1 fruit fly cellular context compared by ENCODE assay signal in genomic region chr3L:4102496-4103257, dm6.
TF ChIP-seq lines count a peak whose summit lies in the region.

Gene CG14995, minus strand, starts transcription at chr3L:4103256.

TF ChIP-seq in whole organism, embryonic, 481 proteins besides CTCF, POLR2A, EP300 and RAD21 (continued from another document and continues in another):
- TF ChIP-seq cad (GFP tag; optimal IDR thresholded peaks at IDR 0.05; lab: Kevin White, UChicago) (no peak), CG15514 (GFP tag; optimal IDR thresholded peaks at IDR 0.05; lab: Kevin White, UChicago) (peak; percentile 31), Sry-δ (GFP tag; optimal IDR thresholded peaks at IDR 0.05; lab: Kevin White, UChicago) (peak; percentile 91), crc (GFP tag; optimal IDR thresholded peaks at IDR 0.05; lab: Kevin White, UChicago) (no peak), tin (GFP tag; optimal IDR thresholded peaks at IDR 0.05; lab: Kevin White, UChicago) (no peak), CG10654 (GFP tag; optimal IDR thresholded peaks at IDR 0.05; lab: Kevin White, UChicago) (no peak), CG3281 (GFP tag; optimal IDR thresholded peaks at IDR 0.05; lab: Kevin White, UChicago) (peak; percentile 44), CG30403 (GFP tag; optimal IDR thresholded peaks at IDR 0.05; lab: Kevin White, UChicago) (no peak), CG10366 (GFP tag; IDR thresholded peaks at IDR 0.05; lab: Robert Waterston, UW) (no peak), CG4617 (GFP tag; optimal IDR thresholded peaks at IDR 0.05; lab: Kevin White, UChicago; ENCODE audit: borderline replicate concordance) (peak; percentile 41), bbx (GFP tag; IDR thresholded peaks at IDR 0.05; lab: Robert Waterston, UW; ENCODE audit: partially characterized antibody) (peak; percentile 51; the same call in 1 of the 2 replicates), Lpt (GFP tag; optimal IDR thresholded peaks at IDR 0.05; lab: Kevin White, UChicago) (no peak), CG8388 (GFP tag; optimal IDR thresholded peaks at IDR 0.05; lab: Kevin White, UChicago) (no peak), CG1647 (GFP tag; optimal IDR thresholded peaks at IDR 0.05; lab: Kevin White, UChicago) (no peak), CG10959 (GFP tag; IDR thresholded peaks at IDR 0.05; lab: Robert Waterston, UW) (no peak), wdn (GFP tag; IDR thresholded peaks at IDR 0.05; lab: Robert Waterston, UW) (no peak), lilli (GFP tag; optimal IDR thresholded peaks at IDR 0.05; lab: Kevin White, UChicago) (no peak), bowl (GFP tag; IDR thresholded peaks at IDR 0.05; lab: Robert Waterston, UW) (no peak), ssp (GFP tag; IDR thresholded peaks at IDR 0.05; lab: Robert Waterston, UW) (no peak), croc (GFP tag; conservative IDR thresholded peaks at IDR 0.05; lab: Robert Waterston, UW) (no peak), NC2β (GFP tag; optimal IDR thresholded peaks at IDR 0.05; lab: Kevin White, UChicago) (no peak), MBD-R2 (GFP tag; IDR thresholded peaks at IDR 0.05; lab: Robert Waterston, UW) (0 out of 2 replicates have a peak, but pooled peaks have one; percentile 21), HLH4C (GFP tag; IDR thresholded peaks at IDR 0.05; lab: Robert Waterston, UW; ENCODE audit: partially characterized antibody) (peak; percentile 53), CG4360 (GFP tag; IDR thresholded peaks at IDR 0.05; lab: Robert Waterston, UW) (no peak), Nf-YA (GFP tag; IDR thresholded peaks at IDR 0.05; lab: Robert Waterston, UW) (no peak), Poxn (GFP tag; IDR thresholded peaks at IDR 0.05; lab: Robert Waterston, UW) (no peak), CG17361 (GFP tag; IDR thresholded peaks at IDR 0.05; lab: Robert Waterston, UW) (no peak), Hey (tag; optimal IDR thresholded peaks at IDR 0.05; lab: Kevin White, UChicago) (no peak), CG10274 (GFP tag; optimal IDR thresholded peaks at IDR 0.05; lab: Kevin White, UChicago) (no peak), CG13296 (GFP tag; optimal IDR thresholded peaks at IDR 0.05; lab: Kevin White, UChicago) (peak; percentile 63), CG12769 (tag; optimal IDR thresholded peaks at IDR 0.05; lab: Kevin White, UChicago) (peak; percentile 44), CG18764 (GFP tag; optimal IDR thresholded peaks at IDR 0.05; lab: Kevin White, UChicago) (no peak), CG4404 (GFP tag; IDR thresholded peaks at IDR 0.05; lab: Robert Waterston, UW) (no peak), klu (GFP tag; IDR thresholded peaks at IDR 0.05; lab: Robert Waterston, UW) (no peak), Blimp-1 (GFP tag; optimal IDR thresholded peaks at IDR 0.05; lab: Kevin White, UChicago) (peak; percentile 15), sc (optimal IDR thresholded peaks at IDR 0.05; lab: Kevin White, UChicago) (no peak), sc (GFP tag; optimal IDR thresholded peaks at IDR 0.05; lab: Kevin White, UChicago) (no peak), emc (GFP tag; optimal IDR thresholded peaks at IDR 0.05; lab: Kevin White, UChicago) (no peak), CG34376 (GFP tag; optimal IDR thresholded peaks at IDR 0.05; lab: Kevin White, UChicago) (peak; percentile 71), CG14860 (GFP tag; IDR thresholded peaks at IDR 0.05; lab: Robert Waterston, UW; ENCODE audit: partially characterized antibody) (no peak), CG15696 (tag; optimal IDR thresholded peaks at IDR 0.05; lab: Kevin White, UChicago) (no peak), CG6654 (GFP tag; optimal IDR thresholded peaks at IDR 0.05; lab: Kevin White, UChicago) (no peak), Atf6 (GFP tag; IDR thresholded peaks at IDR 0.05; lab: Robert Waterston, UW) (peak; percentile 42; the same call in 1 of the 2 replicates), Sry-β (GFP tag; optimal IDR thresholded peaks at IDR 0.05; lab: Kevin White, UChicago) (no peak), CG42726 (GFP tag; IDR thresholded peaks at IDR 0.05; lab: Robert Waterston, UW; ENCODE audit: partially characterized antibody) (0 out of 2 replicates have a peak, but pooled peaks have one; percentile 49), da (GFP tag; optimal IDR thresholded peaks at IDR 0.05; lab: Kevin White, UChicago) (no peak), pros (GFP tag; optimal IDR thresholded peaks at IDR 0.05; lab: Kevin White, UChicago) (no peak), CG13424 (tag; optimal IDR thresholded peaks at IDR 0.05; lab: Kevin White, UChicago) (no peak), CG8290 (GFP tag; optimal IDR thresholded peaks at IDR 0.05; lab: Kevin White, UChicago) (no peak), CG8290 (tag; optimal IDR thresholded peaks at IDR 0.05; lab: Kevin White, UChicago) (peak in 1 of 2 experiments; percentile 55), E2f2 (GFP tag; IDR thresholded peaks at IDR 0.05; lab: Robert Waterston, UW) (peak; percentile 81), CG6254 (GFP tag; optimal IDR thresholded peaks at IDR 0.05; lab: Kevin White, UChicago) (no peak), Six4 (GFP tag; optimal IDR thresholded peaks at IDR 0.05; lab: Kevin White, UChicago) (no peak), CG6272 (GFP tag; IDR thresholded peaks at IDR 0.05; lab: Robert Waterston, UW) (no peak), CG1602 (GFP tag; optimal IDR thresholded peaks at IDR 0.05; lab: Kevin White, UChicago) (no peak), fd102C (GFP tag; optimal IDR thresholded peaks at IDR 0.05; lab: Kevin White, UChicago) (no peak), CG31224 (GFP tag; IDR thresholded peaks at IDR 0.05; lab: Robert Waterston, UW) (no peak), CG1529 (GFP tag; optimal IDR thresholded peaks at IDR 0.05; lab: Kevin White, UChicago) (no peak), CG2116 (GFP tag; optimal IDR thresholded peaks at IDR 0.05; lab: Kevin White, UChicago) (peak; percentile 30), CG17612 (GFP tag; IDR thresholded peaks at IDR 0.05; lab: Robert Waterston, UW) (no peak), seq (GFP tag; IDR thresholded peaks at IDR 0.05; lab: Robert Waterston, UW) (no peak), Camta (GFP tag; optimal IDR thresholded peaks at IDR 0.05; lab: Kevin White, UChicago) (no peak), NC2α (GFP tag; optimal IDR thresholded peaks at IDR 0.05; lab: Kevin White, UChicago) (no peak), CG8924 (tag; optimal IDR thresholded peaks at IDR 0.05; lab: Kevin White, UChicago) (peak; percentile 82), toy (GFP tag; IDR thresholded peaks at IDR 0.05; lab: Robert Waterston, UW) (no peak), BEAF-32 (GFP tag; optimal IDR thresholded peaks at IDR 0.05; lab: Kevin White, UChicago) (peak; percentile 75), CG12104 (GFP tag; optimal IDR thresholded peaks at IDR 0.05; lab: Kevin White, UChicago) (no peak), sna (GFP tag; IDR thresholded peaks at IDR 0.05; lab: Robert Waterston, UW; ENCODE audit: partially characterized antibody) (0 out of 2 replicates have a peak, but pooled peaks have one; percentile 15), Hr51 (GFP tag; optimal IDR thresholded peaks at IDR 0.05; lab: Kevin White, UChicago) (no peak), grau (tag; optimal IDR thresholded peaks at IDR 0.05; lab: Kevin White, UChicago) (peak; percentile 9), sug (tag; optimal IDR thresholded peaks at IDR 0.05; lab: Kevin White, UChicago) (peak; percentile 43), Dbx (GFP tag; IDR thresholded peaks at IDR 0.05; lab: Robert Waterston, UW) (0 out of 3 replicates have a peak, but pooled peaks have one; percentile 23), Gsc (GFP tag; IDR thresholded peaks at IDR 0.05; lab: Robert Waterston, UW) (no peak), row (GFP tag; IDR thresholded peaks at IDR 0.05; lab: Robert Waterston, UW) (peak; percentile 49), scrt (GFP tag; optimal IDR thresholded peaks at IDR 0.05; lab: Kevin White, UChicago) (peak; percentile 52), Scr (GFP tag; IDR thresholded peaks at IDR 0.05; lab: Robert Waterston, UW; ENCODE audit: partially characterized antibody) (peak; percentile 67), CG9932 (GFP tag; IDR thresholded peaks at IDR 0.05; lab: Robert Waterston, UW) (no peak), zfh1 (GFP tag; IDR thresholded peaks at IDR 0.05; lab: Robert Waterston, UW) (no peak), CG13287 (GFP tag; IDR thresholded peaks at IDR 0.05; lab: Robert Waterston, UW; ENCODE audit: partially characterized antibody) (peak; percentile 69), CG11560 (tag; IDR thresholded peaks at IDR 0.05; lab: Robert Waterston, UW) (no peak), Hr78 (GFP tag; optimal IDR thresholded peaks at IDR 0.05; lab: Kevin White, UChicago) (no peak), ro (GFP tag; IDR thresholded peaks at IDR 0.05; lab: Robert Waterston, UW) (no peak), trem (tag; optimal IDR thresholded peaks at IDR 0.05; lab: Kevin White, UChicago) (no peak), MTF-1 (GFP tag; optimal IDR thresholded peaks at IDR 0.05; lab: Kevin White, UChicago; ENCODE audit: borderline replicate concordance) (no peak), cas (GFP tag; IDR thresholded peaks at IDR 0.05; lab: Robert Waterston, UW) (no peak), jigr1 (GFP tag; IDR thresholded peaks at IDR 0.05; lab: Robert Waterston, UW) (no peak), ATbp (GFP tag; optimal IDR thresholded peaks at IDR 0.05; lab: Kevin White, UChicago) (no peak), sens (GFP tag; lab: Kevin White, UChicago) (peak; percentile 93), CG15479 (GFP tag; optimal IDR thresholded peaks at IDR 0.05; lab: Kevin White, UChicago) (no peak), CG15601 (tag; optimal IDR thresholded peaks at IDR 0.05; lab: Kevin White, UChicago) (peak; percentile 16), CG2889 (GFP tag; IDR thresholded peaks at IDR 0.05; lab: Robert Waterston, UW) (no peak), jing (GFP tag; optimal IDR thresholded peaks at IDR 0.05; lab: Kevin White, UChicago) (no peak), hkb (optimal IDR thresholded peaks at IDR 0.05; lab: Kevin White, UChicago) (no peak), hkb (GFP tag; IDR thresholded peaks at IDR 0.05; lab: Robert Waterston, UW) (peak; percentile 43), dati (GFP tag; IDR thresholded peaks at IDR 0.05; lab: Robert Waterston, UW) (no peak), sima (GFP tag; optimal IDR thresholded peaks at IDR 0.05; lab: Kevin White, UChicago) (no peak), lola (GFP tag; optimal IDR thresholded peaks at IDR 0.05; lab: Kevin White, UChicago) (no peak), Asciz (GFP tag; optimal IDR thresholded peaks at IDR 0.05; lab: Kevin White, UChicago) (no peak), CG7987 (GFP tag; optimal IDR thresholded peaks at IDR 0.05; lab: Kevin White, UChicago) (peak; percentile 56), CG1603 (tag; optimal IDR thresholded peaks at IDR 0.05; lab: Kevin White, UChicago) (no peak), CG2202 (tag; optimal IDR thresholded peaks at IDR 0.05; lab: Kevin White, UChicago) (no peak), CG8281 (tag; optimal IDR thresholded peaks at IDR 0.05; lab: Kevin White, UChicago) (no peak), ttk (GFP tag; IDR thresholded peaks at IDR 0.05; lab: Robert Waterston, UW) (no peak), sqz (GFP tag; optimal IDR thresholded peaks at IDR 0.05; lab: Kevin White, UChicago) (no peak), tx (GFP tag; optimal IDR thresholded peaks at IDR 0.05; lab: Kevin White, UChicago) (no peak), Hmr (GFP tag; optimal IDR thresholded peaks at IDR 0.05; lab: Kevin White, UChicago) (peak; percentile 45), CG7745 (tag; optimal IDR thresholded peaks at IDR 0.05; lab: Kevin White, UChicago) (no peak), CG18476 (GFP tag; optimal IDR thresholded peaks at IDR 0.05; lab: Kevin White, UChicago) (no peak), CG11093 (GFP tag; IDR thresholded peaks at IDR 0.05; lab: Robert Waterston, UW) (no peak), rib (GFP tag; IDR thresholded peaks at IDR 0.05; lab: Robert Waterston, UW) (no peak), CG16815 (GFP tag; optimal IDR thresholded peaks at IDR 0.05; lab: Kevin White, UChicago) (no peak), H15 (GFP tag; IDR thresholded peaks at IDR 0.05; lab: Robert Waterston, UW) (no peak), pum (GFP tag; optimal IDR thresholded peaks at IDR 0.05; lab: Kevin White, UChicago) (no peak), Adf1 (GFP tag; IDR thresholded peaks at IDR 0.05; lab: Robert Waterston, UW) (peak; percentile 45; the same call in 1 of the 2 replicates), CG2120 (GFP tag; optimal IDR thresholded peaks at IDR 0.05; lab: Kevin White, UChicago) (no peak), TFAM (GFP tag; optimal IDR thresholded peaks at IDR 0.05; lab: Kevin White, UChicago) (no peak), Taf1 (GFP tag; IDR thresholded peaks at IDR 0.05; lab: Robert Waterston, UW) (no peak), Elba2 (GFP tag; optimal IDR thresholded peaks at IDR 0.05; lab: Kevin White, UChicago) (peak; percentile 84), CG34224 (GFP tag; IDR thresholded peaks at IDR 0.05; lab: Robert Waterston, UW; ENCODE audit: partially characterized antibody) (peak; percentile 28; the same call in 2 of the 3 replicates), Vsx1 (GFP tag; optimal IDR thresholded peaks at IDR 0.05; lab: Kevin White, UChicago) (no peak), tll (GFP tag; optimal IDR thresholded peaks at IDR 0.05; lab: Kevin White, UChicago) (no peak), Nf-YB (GFP tag; optimal IDR thresholded peaks at IDR 0.05; lab: Kevin White, UChicago) (no peak), Hmx (GFP tag; optimal IDR thresholded peaks at IDR 0.05; lab: Kevin White, UChicago) (no peak), tgo (GFP tag; IDR thresholded peaks at IDR 0.05; lab: Robert Waterston, UW) (no peak), Dad (GFP tag; optimal IDR thresholded peaks at IDR 0.05; lab: Kevin White, UChicago) (no peak), tup (GFP tag; optimal IDR thresholded peaks at IDR 0.05; lab: Kevin White, UChicago) (no peak), CG17829 (tag; optimal IDR thresholded peaks at IDR 0.05; lab: Kevin White, UChicago) (peak; percentile 13), gsb (GFP tag; IDR thresholded peaks at IDR 0.05; lab: Robert Waterston, UW) (no peak), Jarid2 (GFP tag; optimal IDR thresholded peaks at IDR 0.05; lab: Kevin White, UChicago) (peak; percentile 77), Deaf1 (tag; optimal IDR thresholded peaks at IDR 0.05; lab: Kevin White, UChicago) (peak; percentile 64), Hr3 (GFP tag; optimal IDR thresholded peaks at IDR 0.05; lab: Kevin White, UChicago) (no peak), repo (GFP tag; optimal IDR thresholded peaks at IDR 0.05; lab: Kevin White, UChicago) (no peak), CG10462 (GFP tag; optimal IDR thresholded peaks at IDR 0.05; lab: Kevin White, UChicago) (no peak), Sox102F (GFP tag; optimal IDR thresholded peaks at IDR 0.05; lab: Kevin White, UChicago) (no peak), CG9437 (GFP tag; optimal IDR thresholded peaks at IDR 0.05; lab: Kevin White, UChicago) (peak; percentile 27), bab2 (GFP tag; optimal IDR thresholded peaks at IDR 0.05; lab: Kevin White, UChicago) (no peak), sens-2 (GFP tag; IDR thresholded peaks at IDR 0.05; lab: Robert Waterston, UW) (no peak)
